Worm (Caenorhabditis elegans) whole organism, young adult: Measurements from ENCODE around the gene Y40H7A.4.

Source experiments
- B0035.1 ChIP-seq: sonication (generic microtip); optimal IDR thresholded peaks from 2 replicates; lab custom pipeline; 2016; ENCODE audit warnings: missing genetic modification characterization, mild to moderate bottlenecking, missing compliant biosample characterization, missing genotype, missing genetic modification reagents
- B0261.1 ChIP-seq: sonication (generic microtip); optimal IDR thresholded peaks from 2 replicates; lab custom pipeline; 2016; ENCODE audit warnings: mild to moderate bottlenecking, missing genetic modification characterization, moderate library complexity, missing compliant biosample characterization
- F33H1.4 ChIP-seq: fragments of 200-800 bp; sonication (Bioruptor generic); IDR thresholded peaks from 2 replicates; pipeline ENCODE4 v1.3.6; 2022; ENCODE audit warnings: missing genetic modification reagents, missing genetic modification characterization, missing compliant biosample characterization
- ama-1 ChIP-seq, 3 experiments: fragments of 150-350 bp in 1 of 3; sonication (generic microtip) in 2 of 3; optimal IDR thresholded peaks; 2 replicates each; lab custom pipeline; 2014 to 2018; ENCODE audit warnings: missing biosample characterization in 2 of 3, missing genetic modification characterization in 2 of 3, missing genetic modification reagents in 2 of 3
- madf-3 ChIP-seq: fragments of 200-800 bp; sonication (Bioruptor generic); IDR thresholded peaks from 2 replicates; pipeline ENCODE4 v1.3.6; 2022; ENCODE audit warnings: missing genetic modification reagents, missing genetic modification characterization, missing compliant biosample characterization
- nfya-1 ChIP-seq: sonication (generic microtip); optimal IDR thresholded peaks from 2 replicates; lab custom pipeline; 2017; ENCODE audit warnings: antibody characterized with exemption, missing compliant biosample characterization, missing genetic modification characterization, borderline replicate concordance; ENCODE audit not compliant: insufficient read depth
- nhr-179 ChIP-seq: sonication (generic microtip); optimal IDR thresholded peaks from 2 replicates; lab custom pipeline; 2016; ENCODE audit warnings: mild to moderate bottlenecking, missing genetic modification characterization, missing compliant biosample characterization

ce11 chrIV:15126021-15126420 is 49.3 kb downstream of the Y40H7A.4 start, which contains the start of gene clec-190:
- TF ChIP-seq B0035.1 (tag; lab: Kevin White, UChicago) (no peak), nhr-179 (no peak), F33H1.4 (GFP tag; lab: Robert Waterston, UW) (no peak), madf-3 (no peak), nfya-1 (tag; lab: Kevin White, UChicago) (no peak), B0261.1 (tag; lab: Kevin White, UChicago) (no peak), ama-1 (optimal IDR thresholded peaks at IDR 0.05; lab: Kevin White, UChicago) (no peak), ama-1 (GFP tag; optimal IDR thresholded peaks at IDR 0.05; lab: Kevin White, UChicago) (no peak)
